Fruit fly (Drosophila melanogaster) S2 (cell line): Measurements from ENCODE around the gene CG15286.

Experiments
- CG8478 ChIP-seq: fragments of >200 bp; optimal IDR thresholded peaks from 2 replicates; lab custom pipeline; 2018
- CTCF ChIP-seq, 2 experiments: fragments of >200 bp; optimal IDR thresholded peaks; 2 replicates each; lab custom pipeline; 2018

Gene CG15286

DNA sequence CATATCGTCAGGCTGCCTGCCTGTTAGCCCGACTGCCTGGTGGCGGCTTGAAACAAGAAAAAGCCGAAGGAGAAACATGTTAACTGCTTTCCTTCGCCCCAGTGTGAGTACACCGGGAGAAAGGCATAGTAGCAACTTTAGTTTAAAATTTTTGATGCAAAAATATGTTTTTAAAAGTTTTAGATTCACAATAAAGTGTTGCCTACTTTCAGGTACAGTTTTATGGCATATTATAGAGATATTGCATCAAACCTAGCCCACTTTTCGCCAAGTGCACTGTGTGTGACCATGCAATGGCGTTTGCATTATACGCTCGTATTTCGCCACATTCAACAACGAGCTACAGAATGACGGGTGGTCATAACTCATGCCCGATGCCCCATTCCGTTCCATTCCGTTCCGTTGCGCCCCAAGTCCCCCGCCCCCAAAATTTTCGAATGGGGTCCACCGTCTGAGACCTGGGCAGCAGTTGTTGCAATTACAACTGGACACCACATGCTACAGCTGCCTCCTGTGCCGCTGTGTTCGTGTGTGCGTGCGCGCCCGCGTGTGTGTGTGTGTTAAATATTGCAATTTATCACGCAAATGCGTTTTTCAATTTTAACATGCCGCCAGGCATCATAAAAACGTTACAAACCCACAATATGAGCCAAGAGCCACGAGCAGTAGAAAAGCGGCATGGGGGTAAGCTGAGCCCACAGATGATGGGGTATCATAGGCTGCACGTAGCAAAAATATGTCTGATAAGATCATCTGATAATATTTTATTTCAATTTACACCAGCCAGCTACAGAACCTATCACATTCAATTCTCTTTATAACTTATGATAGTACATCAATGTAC is 32.1 kb downstream of the CG15286 start:
- TF ChIP-seq CTCF (optimal IDR thresholded peaks at IDR 0.05; lab: Kevin White, UChicago) (no peak), CG8478 (lab: Kevin White, UChicago) (no peak)

dm6 chr2L:14370777-14371096 is 32.7 kb downstream of the CG15286 start:
- TF ChIP-seq CG8478 (lab: Kevin White, UChicago) (no peak), CTCF (optimal IDR thresholded peaks at IDR 0.05; lab: Kevin White, UChicago) (no peak)

dm6 chr2L:14372254-14372717 is 34.2 kb downstream of the CG15286 start:
- TF ChIP-seq CTCF (optimal IDR thresholded peaks at IDR 0.05; lab: Kevin White, UChicago) (no peak), CG8478 (lab: Kevin White, UChicago) (no peak)

DNA sequence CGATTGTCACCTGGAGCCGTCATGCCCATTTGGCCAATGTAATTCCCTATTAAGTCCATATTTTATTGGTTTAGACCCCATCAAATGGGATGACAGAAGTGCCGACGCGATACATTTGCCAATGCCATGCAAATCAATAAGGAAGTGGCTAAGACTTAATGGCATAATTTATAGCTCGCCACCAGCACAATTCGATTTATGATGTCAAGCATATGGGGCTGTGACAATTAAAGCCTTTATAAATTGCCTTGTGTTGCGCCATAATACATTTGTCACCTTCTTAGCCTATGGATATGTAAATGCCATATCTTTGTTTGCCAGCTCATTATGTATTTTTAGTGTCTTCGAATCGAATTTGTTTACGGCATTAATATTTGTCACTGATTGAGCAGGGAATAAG is 35.2 kb downstream of the CG15286 start:
- TF ChIP-seq CTCF (optimal IDR thresholded peaks at IDR 0.05; lab: Kevin White, UChicago) (no peak), CG8478 (lab: Kevin White, UChicago) (no peak)

DNA sequence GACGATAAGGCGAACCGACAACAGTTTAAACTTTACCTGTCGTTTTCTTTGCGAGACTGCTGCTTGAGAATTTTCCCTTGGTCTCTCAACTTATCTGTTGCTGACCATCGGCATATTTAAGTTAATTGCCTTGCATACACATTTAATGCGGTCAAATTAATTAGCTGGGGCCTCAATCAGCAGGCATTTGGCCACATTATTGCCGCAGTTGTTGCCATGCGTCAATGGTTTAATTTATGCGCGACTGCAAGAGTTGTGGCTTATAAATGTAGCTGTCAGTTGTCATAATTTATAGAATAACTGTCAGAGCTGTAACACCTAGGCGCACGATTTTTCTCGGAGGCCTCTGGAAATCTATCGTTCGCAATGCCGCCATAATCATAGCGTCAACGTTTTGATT is 36.0 kb downstream of the CG15286 start:
- TF ChIP-seq CTCF (optimal IDR thresholded peaks at IDR 0.05; lab: Kevin White, UChicago) (no peak), CG8478 (lab: Kevin White, UChicago) (no peak)

DNA sequence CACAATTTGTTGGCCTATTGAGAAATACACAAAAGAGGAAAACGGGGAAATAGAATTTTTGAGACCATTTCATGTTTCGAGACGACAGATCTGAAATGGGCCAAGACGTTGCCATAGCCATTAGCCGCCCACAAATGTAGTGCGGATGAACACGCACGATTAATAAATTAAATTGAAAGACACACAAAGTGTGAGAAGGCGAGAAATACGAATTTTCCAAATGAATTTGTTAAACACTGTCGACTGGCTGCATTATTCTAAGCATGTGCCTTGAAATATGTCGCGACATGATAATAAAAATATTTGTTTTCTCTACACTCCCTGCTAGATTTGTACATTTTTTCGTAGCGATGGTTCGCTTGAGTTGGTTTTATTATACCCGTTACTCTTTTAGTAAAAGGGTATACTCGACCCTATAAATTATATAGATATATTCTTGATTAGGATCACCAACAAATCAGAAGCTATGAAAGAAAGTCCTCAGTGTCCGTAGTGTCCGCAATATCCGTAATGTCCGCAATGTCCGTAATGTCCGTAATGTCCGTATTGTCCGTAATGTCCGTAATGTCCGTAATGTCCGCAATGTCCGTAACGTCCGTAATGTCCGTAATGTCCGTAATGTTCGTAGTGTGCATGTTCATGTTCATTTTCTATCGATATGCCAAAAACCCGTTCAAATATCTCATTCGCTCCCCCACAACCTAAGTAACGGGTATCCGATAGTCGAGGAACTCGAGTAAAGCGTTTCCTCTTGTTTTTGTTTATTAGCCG is 38.6 kb downstream of the CG15286 start:
- TF ChIP-seq CTCF (optimal IDR thresholded peaks at IDR 0.05; lab: Kevin White, UChicago) (no peak), CG8478 (lab: Kevin White, UChicago) (no peak)

dm6 chr2L:14381072-14381471 is 43.0 kb downstream of the CG15286 start, which contains the start of gene ppk:
Gene ppk (minus strand): TSS chr2L:14381172.
- TF ChIP-seq CG8478 (lab: Kevin White, UChicago) (no peak), CTCF (optimal IDR thresholded peaks at IDR 0.05; lab: Kevin White, UChicago) (no peak)

DNA sequence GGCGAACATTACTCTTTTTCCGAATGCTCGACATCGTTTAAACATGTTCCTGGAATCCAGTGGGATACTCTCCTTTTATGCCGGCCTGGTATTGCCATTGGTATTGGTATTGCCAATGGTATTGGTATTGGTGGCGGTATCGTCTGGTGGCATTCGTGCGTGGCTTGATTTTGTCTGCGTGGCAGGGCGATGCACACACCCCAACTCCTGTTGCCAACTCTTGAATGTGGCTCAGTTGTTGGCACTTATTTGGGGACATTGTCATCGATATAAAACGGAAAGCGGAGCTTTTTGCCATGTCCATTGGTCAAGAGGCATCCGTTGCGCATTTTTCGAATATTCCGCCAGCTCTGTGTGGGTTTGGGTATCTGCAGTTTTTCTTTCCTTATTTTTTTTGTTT is 43.8 kb downstream of the CG15286 start:
- TF ChIP-seq CTCF (optimal IDR thresholded peaks at IDR 0.05; lab: Kevin White, UChicago) (no peak), CG8478 (lab: Kevin White, UChicago) (no peak)

DNA sequence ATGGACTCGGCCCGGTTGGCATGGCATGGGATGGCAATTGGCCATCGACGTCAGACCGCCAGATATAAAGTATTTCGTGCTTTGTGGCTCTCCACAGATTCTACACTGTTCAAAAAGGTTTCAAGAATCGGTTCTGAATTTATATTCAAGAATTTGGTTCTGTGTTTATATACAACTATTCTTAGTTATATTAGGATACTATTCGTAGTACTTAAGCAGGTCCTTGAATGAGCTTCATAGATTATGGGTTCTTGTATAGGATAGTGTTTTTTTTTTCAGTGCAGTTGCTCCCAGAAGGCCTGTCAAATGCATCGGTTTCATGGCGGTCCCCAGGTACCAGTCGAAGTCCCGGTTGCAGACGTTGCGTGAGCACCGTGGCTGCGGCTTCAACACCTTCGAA is 48.5 kb downstream of the CG15286 start:
- no peak for TF ChIP-seq CTCF (optimal IDR thresholded peaks at IDR 0.05; lab: Kevin White, UChicago)
- TF ChIP-seq CG8478 (lab: Kevin White, UChicago): no peak

- TF ChIP-seq CTCF (optimal IDR thresholded peaks at IDR 0.05; lab: Kevin White, UChicago) (no peak), CG8478 (lab: Kevin White, UChicago) (no peak)
These were observed 50.4 kb downstream of the CG15286 start for dm6 chr2L:14388448-14388847.
